Worm (Caenorhabditis elegans): ENCODE results near the gene glb-9.

Gene glb-9

ce11 chrII:7523281-7523680 is 4.2 kb upstream of the glb-9 start, which contains the start of gene ZK1290.15:
Gene ZK1290.15, plus strand, starts transcription at chrII:7523581.
- TF ChIP-seq ets-7 (tag; optimal IDR thresholded peaks at IDR 0.05): no peak
- no peak for TF ChIP-seq scrt-1 (GFP tag; IDR thresholded peaks at IDR 0.05)
- no peak for TF ChIP-seq ama-1 (optimal IDR thresholded peaks at IDR 0.05)
- TF ChIP-seq tbx-11 (GFP tag; IDR thresholded peaks at IDR 0.05): no peak
- no peak for TF ChIP-seq sea-1 (GFP tag; conservative IDR thresholded peaks at IDR 0.05)
- no peak for TF ChIP-seq tbx-37 (GFP tag; conservative IDR thresholded peaks at IDR 0.05)
- TF ChIP-seq flt-1 (GFP tag; IDR thresholded peaks at IDR 0.05): no peak
- no peak for TF ChIP-seq ceh-36 (tag; optimal IDR thresholded peaks at IDR 0.05)
- no peak for TF ChIP-seq tra-4 (tag; optimal IDR thresholded peaks at IDR 0.05)
- TF ChIP-seq ceh-13 (GFP tag; optimal IDR thresholded peaks at IDR 0.05): no peak
- no peak for TF ChIP-seq aly-1 (tag; optimal IDR thresholded peaks at IDR 0.05)
- no peak for TF ChIP-seq F13C5.2 (tag; optimal IDR thresholded peaks at IDR 0.05)
- no peak for TF ChIP-seq hmg-4 (GFP tag; optimal IDR thresholded peaks at IDR 0.05)
- TF ChIP-seq B0310.2 (tag; optimal IDR thresholded peaks at IDR 0.05): no peak

ce11 chrII:7521420-7521819 is 2.3 kb upstream of the glb-9 start:
- TF ChIP-seq sea-1 (GFP tag; conservative IDR thresholded peaks at IDR 0.05) (no peak), ama-1 (optimal IDR thresholded peaks at IDR 0.05) (no peak), pes-1 (GFP tag; IDR thresholded peaks at IDR 0.05) (no peak), aly-1 (tag; optimal IDR thresholded peaks at IDR 0.05) (no peak), B0310.2 (tag; optimal IDR thresholded peaks at IDR 0.05) (no peak), hnd-1 (tag; optimal IDR thresholded peaks at IDR 0.05) (no peak), ceh-36 (tag; optimal IDR thresholded peaks at IDR 0.05) (no peak), F13C5.2 (tag; optimal IDR thresholded peaks at IDR 0.05) (no peak), ets-7 (tag; optimal IDR thresholded peaks at IDR 0.05) (no peak), hmbx-1 (tag; optimal IDR thresholded peaks at IDR 0.05) (no peak), ceh-13 (GFP tag; optimal IDR thresholded peaks at IDR 0.05) (no peak), tra-4 (tag; optimal IDR thresholded peaks at IDR 0.05) (no peak), tbx-37 (GFP tag; conservative IDR thresholded peaks at IDR 0.05) (no peak)

- TF ChIP-seq flt-1 (GFP tag; IDR thresholded peaks at IDR 0.05): no peak
- no peak for TF ChIP-seq sea-1 (GFP tag; conservative IDR thresholded peaks at IDR 0.05)
- TF ChIP-seq hmg-4 (GFP tag; optimal IDR thresholded peaks at IDR 0.05): no peak
- no peak for TF ChIP-seq B0310.2 (tag; optimal IDR thresholded peaks at IDR 0.05)
- no peak for TF ChIP-seq tbx-11 (GFP tag; IDR thresholded peaks at IDR 0.05)
- TF ChIP-seq scrt-1 (GFP tag; IDR thresholded peaks at IDR 0.05): no peak
- no peak for TF ChIP-seq ceh-36 (tag; optimal IDR thresholded peaks at IDR 0.05)
- no peak for TF ChIP-seq hnd-1 (tag; optimal IDR thresholded peaks at IDR 0.05)
- TF ChIP-seq tbx-37 (GFP tag; conservative IDR thresholded peaks at IDR 0.05): no peak
- TF ChIP-seq F13C5.2 (tag; optimal IDR thresholded peaks at IDR 0.05): no peak
- TF ChIP-seq ets-7 (tag; optimal IDR thresholded peaks at IDR 0.05): no peak
- TF ChIP-seq tra-4 (tag; optimal IDR thresholded peaks at IDR 0.05): no peak
- no peak for TF ChIP-seq ama-1 (optimal IDR thresholded peaks at IDR 0.05)
Observed at ce11 chrII:7505005-7505404, 14.1 kb downstream of the glb-9 start, which contains the start of gene C28F5.1. Gene C28F5.1, plus strand, starts transcription at chrII:7505305.

ce11 chrII:7499390-7499789 is 19.7 kb downstream of the glb-9 start, which contains the start of gene srab-14:
Gene srab-14, minus strand, starts transcription at chrII:7499490.
- no peak for TF ChIP-seq F13C5.2 (tag; optimal IDR thresholded peaks at IDR 0.05)
- TF ChIP-seq ama-1 (optimal IDR thresholded peaks at IDR 0.05): no peak
- no peak for TF ChIP-seq hnd-1 (tag; optimal IDR thresholded peaks at IDR 0.05)
- no peak for TF ChIP-seq ets-7 (tag; optimal IDR thresholded peaks at IDR 0.05)
- TF ChIP-seq ceh-13 (GFP tag; optimal IDR thresholded peaks at IDR 0.05): no peak
- no peak for TF ChIP-seq scrt-1 (GFP tag; IDR thresholded peaks at IDR 0.05)
- no peak for TF ChIP-seq sea-1 (GFP tag; conservative IDR thresholded peaks at IDR 0.05)
- no peak for TF ChIP-seq aly-1 (tag; optimal IDR thresholded peaks at IDR 0.05)
- TF ChIP-seq hmbx-1 (tag; optimal IDR thresholded peaks at IDR 0.05): no peak
- TF ChIP-seq hmg-4 (GFP tag; optimal IDR thresholded peaks at IDR 0.05): no peak
- TF ChIP-seq flt-1 (GFP tag; IDR thresholded peaks at IDR 0.05): no peak
- TF ChIP-seq tra-4 (tag; optimal IDR thresholded peaks at IDR 0.05): no peak
- TF ChIP-seq tbx-11 (GFP tag; IDR thresholded peaks at IDR 0.05): no peak

ce11 chrII:7496070-7496469 is 23.1 kb downstream of the glb-9 start, which contains the start of gene spi-1:
Gene spi-1, plus strand, starts transcription at chrII:7496247.
- TF ChIP-seq tra-4 (tag; optimal IDR thresholded peaks at IDR 0.05) (no peak), hmg-4 (GFP tag; optimal IDR thresholded peaks at IDR 0.05) (no peak), pes-1 (GFP tag; IDR thresholded peaks at IDR 0.05) (no peak), ceh-36 (tag; optimal IDR thresholded peaks at IDR 0.05) (no peak), tbx-37 (GFP tag; conservative IDR thresholded peaks at IDR 0.05) (no peak), sea-1 (GFP tag; conservative IDR thresholded peaks at IDR 0.05) (no peak), ceh-13 (GFP tag; optimal IDR thresholded peaks at IDR 0.05) (no peak), hmbx-1 (tag; optimal IDR thresholded peaks at IDR 0.05) (no peak), tbx-11 (GFP tag; IDR thresholded peaks at IDR 0.05) (no peak), B0310.2 (tag; optimal IDR thresholded peaks at IDR 0.05) (no peak), flt-1 (GFP tag; IDR thresholded peaks at IDR 0.05) (no peak), ama-1 (optimal IDR thresholded peaks at IDR 0.05) (no peak), ets-7 (tag; optimal IDR thresholded peaks at IDR 0.05) (no peak), scrt-1 (GFP tag; IDR thresholded peaks at IDR 0.05) (no peak), aly-1 (tag; optimal IDR thresholded peaks at IDR 0.05) (no peak), hnd-1 (tag; optimal IDR thresholded peaks at IDR 0.05) (no peak), F13C5.2 (tag; optimal IDR thresholded peaks at IDR 0.05) (no peak)

ce11 chrII:7494155-7494554 is 25.0 kb downstream of the glb-9 start, which contains the start of gene R10H1.1:
Gene R10H1.1, plus strand, starts transcription at chrII:7494455.
- TF ChIP-seq hmg-4 (GFP tag; optimal IDR thresholded peaks at IDR 0.05) (no peak), hmbx-1 (tag; optimal IDR thresholded peaks at IDR 0.05) (no peak), ceh-13 (GFP tag; optimal IDR thresholded peaks at IDR 0.05) (no peak), F13C5.2 (tag; optimal IDR thresholded peaks at IDR 0.05) (no peak), tbx-37 (GFP tag; conservative IDR thresholded peaks at IDR 0.05) (no peak)

- TF ChIP-seq aly-1 (tag; optimal IDR thresholded peaks at IDR 0.05) (no peak), sea-1 (GFP tag; conservative IDR thresholded peaks at IDR 0.05) (no peak), tbx-37 (GFP tag; conservative IDR thresholded peaks at IDR 0.05) (no peak), B0310.2 (tag; optimal IDR thresholded peaks at IDR 0.05) (no peak), ceh-13 (GFP tag; optimal IDR thresholded peaks at IDR 0.05) (no peak), ceh-36 (tag; optimal IDR thresholded peaks at IDR 0.05) (no peak), hnd-1 (tag; optimal IDR thresholded peaks at IDR 0.05) (no peak), hmg-4 (GFP tag; optimal IDR thresholded peaks at IDR 0.05) (no peak), ama-1 (optimal IDR thresholded peaks at IDR 0.05) (no peak)
Observed at ce11 chrII:7493599-7493998, 25.5 kb downstream of the glb-9 start, which contains the start of gene nas-23. Gene nas-23, minus strand, starts transcription at chrII:7493699.

All from whole organism, early embryonic.